Fruit fly (Drosophila melanogaster) whole organism, wandering third instar larva: ENCODE data around the gene ppk27.

ENCODE experiments used
- Jra ChIP-seq: sonication (Bioruptor generic); optimal IDR thresholded peaks from 2 replicates; lab custom pipeline; 2016; ENCODE audit warnings: missing biosample characterization, missing genetic modification characterization
- pan ChIP-seq: fragments of >200 bp; optimal IDR thresholded peaks from 2 replicates; lab custom pipeline; 2017

dm6 chr3L:3712914-3713313 is 42.1 kb downstream of the ppk27 start:
- TF ChIP-seq Jra = no peak
- TF ChIP-seq pan (lab: Kevin White, UChicago) = no peak
